Comparison of ENCODE assay signal across 1 fruit fly cellular context in the genomic region with DNA sequence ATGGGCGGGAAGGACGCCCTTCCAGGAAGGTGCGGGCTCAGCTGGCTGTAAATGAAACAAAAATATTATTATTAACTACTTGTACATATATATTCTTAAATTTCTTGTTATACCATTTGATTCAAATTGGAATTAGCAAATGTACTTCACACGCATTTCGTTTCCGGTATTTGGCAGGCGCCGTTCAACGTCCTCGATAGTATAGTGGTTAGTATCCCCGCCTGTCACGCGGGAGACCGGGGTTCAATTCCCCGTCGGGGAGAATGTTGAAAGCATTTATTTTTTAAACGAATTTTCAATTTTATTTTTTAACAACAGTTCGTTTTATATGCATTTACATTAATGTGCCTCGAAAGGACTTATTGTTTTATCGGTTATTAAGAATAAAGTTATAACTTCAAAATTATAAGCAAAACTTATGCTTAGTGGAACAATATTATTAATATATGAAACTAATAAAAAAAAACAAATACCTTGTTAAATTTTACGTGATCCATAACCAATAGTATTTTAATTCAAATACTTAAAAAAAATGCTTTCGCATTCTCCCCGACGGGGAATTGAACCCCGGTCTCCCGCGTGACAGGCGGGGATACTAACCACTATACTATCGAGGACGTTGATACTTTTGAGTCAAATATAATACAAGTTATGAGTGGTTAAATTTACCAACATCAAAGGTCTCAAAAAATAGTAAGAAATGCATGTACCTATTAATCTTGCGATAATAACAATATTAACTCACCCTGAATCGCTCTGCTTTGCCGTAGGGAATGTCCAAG.
TF ChIP-seq lines count a peak whose summit lies in the region.

No protein-coding gene starts in this region.

TF ChIP-seq in whole organism, embryonic, 481 proteins besides CTCF, POLR2A, EP300 and RAD21 (continued from another document):
- TF ChIP-seq Bteb2 (GFP tag; optimal IDR thresholded peaks at IDR 0.05; lab: Kevin White, UChicago) (no peak), C15 (GFP tag; IDR thresholded peaks at IDR 0.05; lab: Robert Waterston, UW) (no peak), CG14860 (GFP tag; IDR thresholded peaks at IDR 0.05; lab: Robert Waterston, UW; ENCODE audit: partially characterized antibody) (peak; percentile 81), tgo (GFP tag; IDR thresholded peaks at IDR 0.05; lab: Robert Waterston, UW) (no peak), tna (GFP tag; IDR thresholded peaks at IDR 0.05; lab: Robert Waterston, UW; ENCODE audit: partially characterized antibody) (peak; percentile 84), CG31441 (GFP tag; IDR thresholded peaks at IDR 0.05; lab: Robert Waterston, UW) (0 out of 2 replicates have a peak, but pooled peaks have one; percentile 0), wdn (GFP tag; IDR thresholded peaks at IDR 0.05; lab: Robert Waterston, UW) (no peak), zf30C (GFP tag; optimal IDR thresholded peaks at IDR 0.05; lab: Kevin White, UChicago) (no peak), luna (GFP tag; optimal IDR thresholded peaks at IDR 0.05; lab: Kevin White, UChicago) (no peak), maf-S (GFP tag; optimal IDR thresholded peaks at IDR 0.05; lab: Kevin White, UChicago) (no peak), CG3281 (GFP tag; optimal IDR thresholded peaks at IDR 0.05; lab: Kevin White, UChicago) (no peak), CG3163 (GFP tag; optimal IDR thresholded peaks at IDR 0.05; lab: Kevin White, UChicago) (no peak), Stat92E (GFP tag; optimal IDR thresholded peaks at IDR 0.05; lab: Kevin White, UChicago) (no peak), knrl (GFP tag; IDR thresholded peaks at IDR 0.05; lab: Robert Waterston, UW; ENCODE audit: partially characterized antibody) (peak; percentile 61; the same call in 2 of the 3 replicates), Neu2 (GFP tag; optimal IDR thresholded peaks at IDR 0.05; lab: Kevin White, UChicago; ENCODE audit: borderline replicate concordance) (no peak), Hsf (GFP tag; optimal IDR thresholded peaks at IDR 0.05; lab: Kevin White, UChicago) (no peak), CG6765 (GFP tag; optimal IDR thresholded peaks at IDR 0.05; lab: Kevin White, UChicago) (no peak), p53 (GFP tag; optimal IDR thresholded peaks at IDR 0.05; lab: Kevin White, UChicago) (no peak), CG18011 (GFP tag; optimal IDR thresholded peaks at IDR 0.05; lab: Kevin White, UChicago) (no peak), CG16813 (GFP tag; IDR thresholded peaks at IDR 0.05; lab: Robert Waterston, UW; ENCODE audit: partially characterized antibody) (peak; percentile 87), gem (tag; optimal IDR thresholded peaks at IDR 0.05; lab: Kevin White, UChicago) (no peak), ase (GFP tag; IDR thresholded peaks at IDR 0.05; lab: Robert Waterston, UW) (no peak), odd (GFP tag; optimal IDR thresholded peaks at IDR 0.05; lab: Kevin White, UChicago) (no peak), chm (GFP tag; IDR thresholded peaks at IDR 0.05; lab: Robert Waterston, UW) (no peak), sug (tag; optimal IDR thresholded peaks at IDR 0.05; lab: Kevin White, UChicago) (no peak), CG18262 (tag; optimal IDR thresholded peaks at IDR 0.05; lab: Kevin White, UChicago) (no peak), CG42726 (GFP tag; IDR thresholded peaks at IDR 0.05; lab: Robert Waterston, UW; ENCODE audit: partially characterized antibody) (peak; percentile 91), CG12391 (tag; optimal IDR thresholded peaks at IDR 0.05; lab: Kevin White, UChicago) (peak; percentile 4), CG17829 (tag; optimal IDR thresholded peaks at IDR 0.05; lab: Kevin White, UChicago) (no peak), ato (GFP tag; IDR thresholded peaks at IDR 0.05; lab: Robert Waterston, UW; ENCODE audit: partially characterized antibody) (peak; percentile 74; the same call in 1 of the 2 replicates), nerfin-2 (GFP tag; IDR thresholded peaks at IDR 0.05; lab: Robert Waterston, UW; ENCODE audit: partially characterized antibody) (peak; percentile 85), Dref (GFP tag; IDR thresholded peaks at IDR 0.05; lab: Robert Waterston, UW) (no peak), Fer3 (tag; optimal IDR thresholded peaks at IDR 0.05; lab: Kevin White, UChicago) (no peak), ttk (GFP tag; IDR thresholded peaks at IDR 0.05; lab: Robert Waterston, UW) (no peak), CG31365 (tag; optimal IDR thresholded peaks at IDR 0.05; lab: Kevin White, UChicago) (no peak), Bgb (GFP tag; IDR thresholded peaks at IDR 0.05; lab: Robert Waterston, UW; ENCODE audit: partially characterized antibody) (peak; percentile 82), CkIIα-i1 (GFP tag; IDR thresholded peaks at IDR 0.05; lab: Robert Waterston, UW) (no peak), CG18764 (GFP tag; optimal IDR thresholded peaks at IDR 0.05; lab: Kevin White, UChicago) (no peak), Sry-β (GFP tag; optimal IDR thresholded peaks at IDR 0.05; lab: Kevin White, UChicago) (no peak), fru (optimal IDR thresholded peaks at IDR 0.05; lab: Kevin White, UChicago) (no peak), CG7963 (GFP tag; IDR thresholded peaks at IDR 0.05; lab: Robert Waterston, UW; ENCODE audit: partially characterized antibody) (peak; percentile 76), Dfd (GFP tag; optimal IDR thresholded peaks at IDR 0.05; lab: Kevin White, UChicago) (no peak), prd (optimal IDR thresholded peaks at IDR 0.05; lab: Kevin White, UChicago) (no peak), prd (GFP tag; IDR thresholded peaks at IDR 0.05; lab: Robert Waterston, UW) (no peak), ara (GFP tag; IDR thresholded peaks at IDR 0.05; lab: Robert Waterston, UW) (no peak), vnd (GFP tag; IDR thresholded peaks at IDR 0.05; lab: Robert Waterston, UW; ENCODE audit: partially characterized antibody) (peak; percentile 71), mld (GFP tag; IDR thresholded peaks at IDR 0.05; lab: Robert Waterston, UW; ENCODE audit: partially characterized antibody) (peak; percentile 85), nom (GFP tag; optimal IDR thresholded peaks at IDR 0.05; lab: Kevin White, UChicago) (no peak), CG17612 (GFP tag; IDR thresholded peaks at IDR 0.05; lab: Robert Waterston, UW) (no peak), B-H1 (GFP tag; IDR thresholded peaks at IDR 0.05; lab: Robert Waterston, UW) (no peak), Rfx (GFP tag; IDR thresholded peaks at IDR 0.05; lab: Robert Waterston, UW) (no peak), HHEX (GFP tag; optimal IDR thresholded peaks at IDR 0.05; lab: Kevin White, UChicago) (no peak), TFAM (GFP tag; optimal IDR thresholded peaks at IDR 0.05; lab: Kevin White, UChicago) (no peak), Dll (GFP tag; IDR thresholded peaks at IDR 0.05; lab: Robert Waterston, UW; ENCODE audit: partially characterized antibody) (0 out of 4 replicates have a peak, but pooled peaks have one; percentile 57), zen2 (GFP tag; IDR thresholded peaks at IDR 0.05; lab: Robert Waterston, UW; ENCODE audit: partially characterized antibody) (peak; percentile 28; the same call in 2 of the 3 replicates), CG2116 (GFP tag; optimal IDR thresholded peaks at IDR 0.05; lab: Kevin White, UChicago) (no peak), Oaz (GFP tag; IDR thresholded peaks at IDR 0.05; lab: Robert Waterston, UW) (no peak), amos (GFP tag; IDR thresholded peaks at IDR 0.05; lab: Robert Waterston, UW; ENCODE audit: partially characterized antibody) (peak; percentile 78), Opbp (GFP tag; IDR thresholded peaks at IDR 0.05; lab: Robert Waterston, UW; ENCODE audit: partially characterized antibody) (peak; percentile 87), gro (GFP tag; optimal IDR thresholded peaks at IDR 0.05; lab: Kevin White, UChicago) (no peak), Eip74EF (GFP tag; optimal IDR thresholded peaks at IDR 0.05; lab: Kevin White, UChicago) (peak in 1 of 2 experiments; percentile 25), NC2α (GFP tag; optimal IDR thresholded peaks at IDR 0.05; lab: Kevin White, UChicago) (no peak), Atf-2 (GFP tag; optimal IDR thresholded peaks at IDR 0.05; lab: Kevin White, UChicago) (no peak), sna (GFP tag; IDR thresholded peaks at IDR 0.05; lab: Robert Waterston, UW; ENCODE audit: partially characterized antibody) (peak; percentile 53; the same call in 1 of the 2 replicates), CG6791 (GFP tag; IDR thresholded peaks at IDR 0.05; lab: Robert Waterston, UW; ENCODE audit: partially characterized antibody) (peak; percentile 92), fd102C (GFP tag; optimal IDR thresholded peaks at IDR 0.05; lab: Kevin White, UChicago) (no peak), CG8944 (GFP tag; optimal IDR thresholded peaks at IDR 0.05; lab: Kevin White, UChicago) (no peak), CG17328 (GFP tag; IDR thresholded peaks at IDR 0.05; lab: Robert Waterston, UW) (no peak), Sin3A (optimal IDR thresholded peaks at IDR 0.05; lab: Kevin White, UChicago) (no peak), B-H2 (GFP tag; optimal IDR thresholded peaks at IDR 0.05; lab: Kevin White, UChicago) (no peak), Drgx (GFP tag; IDR thresholded peaks at IDR 0.05; lab: Robert Waterston, UW) (no peak), tin (GFP tag; optimal IDR thresholded peaks at IDR 0.05; lab: Kevin White, UChicago) (no peak), Ptx1 (GFP tag; IDR thresholded peaks at IDR 0.05; lab: Robert Waterston, UW) (no peak), Sry-δ (GFP tag; optimal IDR thresholded peaks at IDR 0.05; lab: Kevin White, UChicago) (no peak), sd (tag; optimal IDR thresholded peaks at IDR 0.05; lab: Kevin White, UChicago) (no peak), Dbx (GFP tag; IDR thresholded peaks at IDR 0.05; lab: Robert Waterston, UW) (no peak), fu2 (GFP tag; optimal IDR thresholded peaks at IDR 0.05; lab: Kevin White, UChicago) (no peak), Nf-YC (tag; optimal IDR thresholded peaks at IDR 0.05; lab: Kevin White, UChicago) (no peak), Scr (GFP tag; IDR thresholded peaks at IDR 0.05; lab: Robert Waterston, UW; ENCODE audit: partially characterized antibody) (peak; percentile 72), CG11723 (GFP tag; optimal IDR thresholded peaks at IDR 0.05; lab: Kevin White, UChicago) (no peak), CHES-1-like (GFP tag; optimal IDR thresholded peaks at IDR 0.05; lab: Kevin White, UChicago) (no peak), CG31224 (GFP tag; IDR thresholded peaks at IDR 0.05; lab: Robert Waterston, UW) (no peak), Xbp1 (GFP tag; optimal IDR thresholded peaks at IDR 0.05; lab: Kevin White, UChicago) (no peak), pzg (GFP tag; optimal IDR thresholded peaks at IDR 0.05; lab: Kevin White, UChicago) (no peak), chif (GFP tag; optimal IDR thresholded peaks at IDR 0.05; lab: Kevin White, UChicago) (no peak), vvl (GFP tag; IDR thresholded peaks at IDR 0.05; lab: Robert Waterston, UW) (no peak), sim (GFP tag; IDR thresholded peaks at IDR 0.05; lab: Robert Waterston, UW) (no peak), hb (GFP tag; IDR thresholded peaks at IDR 0.05; lab: Robert Waterston, UW; ENCODE audit: partially characterized antibody) (peak; percentile 71; the same call in 2 of the 3 replicates), Dip2 (GFP tag; IDR thresholded peaks at IDR 0.05; lab: Robert Waterston, UW) (no peak), bbx (GFP tag; IDR thresholded peaks at IDR 0.05; lab: Robert Waterston, UW; ENCODE audit: partially characterized antibody) (peak; percentile 79), CG34224 (GFP tag; IDR thresholded peaks at IDR 0.05; lab: Robert Waterston, UW; ENCODE audit: partially characterized antibody) (0 out of 3 replicates have a peak, but pooled peaks have one; percentile 46), MESR4 (GFP tag; optimal IDR thresholded peaks at IDR 0.05; lab: Kevin White, UChicago) (no peak), org-1 (GFP tag; optimal IDR thresholded peaks at IDR 0.05; lab: Kevin White, UChicago) (no peak), CG13287 (GFP tag; IDR thresholded peaks at IDR 0.05; lab: Robert Waterston, UW; ENCODE audit: partially characterized antibody) (peak; percentile 10; the same call in 1 of the 2 replicates), CG11085 (GFP tag; IDR thresholded peaks at IDR 0.05; lab: Robert Waterston, UW) (no peak), CG16815 (GFP tag; optimal IDR thresholded peaks at IDR 0.05; lab: Kevin White, UChicago) (no peak), nau (GFP tag; optimal IDR thresholded peaks at IDR 0.05; lab: Kevin White, UChicago) (no peak), CG7372 (GFP tag; IDR thresholded peaks at IDR 0.05; lab: Robert Waterston, UW) (no peak), dan (GFP tag; IDR thresholded peaks at IDR 0.05; lab: Robert Waterston, UW) (no peak), CG6813 (GFP tag; optimal IDR thresholded peaks at IDR 0.05; lab: Kevin White, UChicago) (no peak), bcd (GFP tag; optimal IDR thresholded peaks at IDR 0.05; lab: Kevin White, UChicago) (no peak)
